Worm (Caenorhabditis elegans) whole organism, midembryonic: Measurements from ENCODE around the gene sec-15.

Experiments
- T22C8.4 ChIP-seq: fragments of 200-800 bp; sonication (Bioruptor generic); IDR thresholded peaks from 2 replicates; pipeline ENCODE4 v1.3.6; 2022; ENCODE audit warnings: missing genetic modification characterization, missing compliant biosample characterization
- cog-1 ChIP-seq: sonication (generic microtip); optimal IDR thresholded peaks from 2 replicates; lab custom pipeline; 2016; ENCODE audit warnings: missing genetic modification characterization, missing compliant biosample characterization
- flt-1 ChIP-seq: fragments of 200-800 bp; sonication (Bioruptor generic); IDR thresholded peaks from 2 replicates; pipeline ENCODE4 v1.3.6; 2022; ENCODE audit warnings: missing genetic modification characterization, missing compliant biosample characterization
- klf-2 ChIP-seq: fragments of 200-800 bp; sonication (Bioruptor generic); conservative IDR thresholded peaks from 2 replicates; pipeline ENCODE4 v1.3.6; 2022; ENCODE audit warnings: missing genetic modification reagents, missing genetic modification characterization, missing compliant biosample characterization
- med-1 ChIP-seq: sonication (generic microtip); optimal IDR thresholded peaks from 2 replicates; lab custom pipeline; 2017; ENCODE audit warnings: missing genetic modification characterization, mild to moderate bottlenecking, missing compliant biosample characterization, antibody characterized with exemption, missing genetic modification reagents; ENCODE audit not compliant: insufficient read depth
- ref-1 ChIP-seq: fragments of 200-800 bp; sonication (Bioruptor generic); conservative IDR thresholded peaks from 2 replicates; pipeline ENCODE4 v1.3.6; 2022; ENCODE audit warnings: missing genetic modification reagents, missing genetic modification characterization, missing compliant biosample characterization
- tab-1 ChIP-seq: fragments of 200-800 bp; sonication (Bioruptor generic); IDR thresholded peaks from 2 replicates; pipeline ENCODE4 v1.3.6; 2022; ENCODE audit warnings: missing genetic modification characterization, missing compliant biosample characterization
- ztf-23 ChIP-seq: fragments of 200-800 bp; sonication (Bioruptor generic); IDR thresholded peaks from 2 replicates; pipeline ENCODE4 v1.3.6; 2022; ENCODE audit warnings: missing genetic modification reagents, missing genetic modification characterization, missing compliant biosample characterization
- ztf-29 ChIP-seq: fragments of 200-800 bp; sonication (Bioruptor generic); IDR thresholded peaks from 2 replicates; pipeline ENCODE4 v1.3.6; 2022; ENCODE audit warnings: missing genetic modification reagents, missing genetic modification characterization, missing compliant biosample characterization

DNA sequence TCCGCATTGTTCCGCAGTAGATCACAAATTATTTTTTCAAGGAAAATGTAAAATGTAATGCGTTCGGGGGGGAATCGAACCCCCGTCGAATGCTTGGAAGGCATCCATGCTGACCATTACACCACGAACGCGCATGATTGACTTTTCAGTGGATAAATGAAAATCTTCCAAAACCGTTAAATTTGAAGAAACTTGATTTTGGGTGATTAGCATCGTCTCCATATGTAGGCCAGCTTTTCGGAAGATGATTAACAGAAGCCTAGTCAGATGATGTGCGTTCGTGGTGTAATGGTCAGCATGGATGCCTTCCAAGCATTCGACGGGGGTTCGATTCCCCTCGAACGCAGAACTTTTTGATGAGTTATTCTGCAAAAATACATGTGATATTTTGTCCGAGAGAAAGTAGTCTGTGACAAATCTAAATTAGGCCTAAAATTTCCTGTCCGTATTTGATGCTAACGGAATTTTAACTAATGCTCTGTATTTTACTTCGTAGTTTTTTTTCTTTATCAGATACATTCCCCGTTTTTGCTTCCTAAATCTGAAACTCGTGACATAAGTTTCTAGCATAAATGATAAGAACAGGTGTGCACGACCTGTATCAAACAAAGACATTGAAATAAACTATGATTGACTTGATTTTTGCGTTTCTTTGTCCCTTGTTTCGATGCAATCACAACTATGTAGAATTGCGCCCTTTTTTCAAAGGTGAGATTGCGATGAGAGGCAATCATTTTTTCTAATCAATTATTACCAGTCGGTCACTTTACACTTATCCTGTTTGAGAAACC, 11.1 kb upstream of the sec-15 start, which contains the start of gene C28G1.10:
- TF ChIP-seq ztf-23 (GFP tag; lab: Robert Waterston, UW) = no peak
- no peak for TF ChIP-seq T22C8.4 (GFP tag; lab: Robert Waterston, UW)
- TF ChIP-seq ztf-29 (GFP tag; lab: Robert Waterston, UW) = no peak
- TF ChIP-seq tab-1 (GFP tag; lab: Robert Waterston, UW) = no peak
- no peak for TF ChIP-seq flt-1 (GFP tag; lab: Robert Waterston, UW)
- TF ChIP-seq cog-1 (tag; lab: Kevin White, UChicago) = no peak
- TF ChIP-seq ref-1 = no peak
- TF ChIP-seq klf-2 = peak; percentile 61; the same call in 1 of the 2 replicates
- no peak for TF ChIP-seq med-1 (GFP tag; lab: Kevin White, UChicago)
